Fruit fly (Drosophila melanogaster) whole organism, embryonic: ENCODE measurements around the gene Hmbs.

Experiments
- CG10959 ChIP-seq: fragments of 200-800 bp; sonication (Bioruptor generic); IDR thresholded peaks from 2 replicates; pipeline ENCODE4 v1.3.6; 2022; ENCODE audit warnings: missing biosample characterization, missing genetic modification characterization
- CG11504 ChIP-seq: fragments of 200-800 bp; sonication (Bioruptor generic); optimal IDR thresholded peaks from 3 replicates; lab custom pipeline; 2019; ENCODE audit warnings: missing biosample characterization, mild to moderate bottlenecking, missing genetic modification characterization, moderate library complexity
- CG11695 ChIP-seq: fragments of 200-800 bp; sonication (Bioruptor generic); IDR thresholded peaks from 3 replicates; pipeline ENCODE4 v1.3.6; 2022; ENCODE audit warnings: missing biosample characterization, missing genetic modification characterization
- CG12236 ChIP-seq: fragments of 200-800 bp; sonication (Bioruptor generic); optimal IDR thresholded peaks from 2 replicates; lab custom pipeline; 2016; ENCODE audit warnings: missing biosample characterization, missing genetic modification characterization
- CG16779 ChIP-seq: fragments of 200-800 bp; sonication (Bioruptor generic); IDR thresholded peaks from 2 replicates; pipeline ENCODE4 v1.3.6; 2022; ENCODE audit warnings: missing biosample characterization, missing genetic modification characterization
- CG16815 ChIP-seq: fragments of 200-800 bp; sonication (Bioruptor generic); optimal IDR thresholded peaks from 3 replicates; lab custom pipeline; 2017; ENCODE audit warnings: missing biosample characterization, mild to moderate bottlenecking, missing genetic modification characterization
- CG18262 ChIP-seq: fragments of 200-800 bp; optimal IDR thresholded peaks from 3 replicates; lab custom pipeline; 2019; ENCODE audit warnings: missing biosample characterization, mild to moderate bottlenecking, missing genetic modification characterization, moderate library complexity
- CG1832 ChIP-seq: fragments of 200-800 bp; sonication (Bioruptor generic); optimal IDR thresholded peaks from 2 replicates; lab custom pipeline; 2017; ENCODE audit warnings: missing biosample characterization, mild to moderate bottlenecking, missing genetic modification characterization, inconsistent platforms
- CG2202 ChIP-seq: fragments of 200-800 bp; sonication (Bioruptor generic); optimal IDR thresholded peaks from 2 replicates; lab custom pipeline; 2018; ENCODE audit warnings: missing biosample characterization, mild to moderate bottlenecking, missing genetic modification characterization
- CG30431 ChIP-seq: fragments of 200-800 bp; sonication (Bioruptor generic); optimal IDR thresholded peaks from 2 replicates; lab custom pipeline; 2017; ENCODE audit warnings: missing biosample characterization, missing genetic modification characterization
- CG32767 ChIP-seq: fragments of 200-800 bp; sonication (Bioruptor generic); IDR thresholded peaks from 2 replicates; pipeline ENCODE4 v1.3.6; 2022; ENCODE audit warnings: missing biosample characterization, missing genetic modification characterization
- CG32772 ChIP-seq: fragments of 200-800 bp; sonication (Bioruptor generic); IDR thresholded peaks from 2 replicates; pipeline ENCODE4 v1.3.6; 2022; ENCODE audit warnings: missing biosample characterization, missing genetic modification characterization
- CG3838 ChIP-seq: fragments of 200-800 bp; sonication (Bioruptor generic); optimal IDR thresholded peaks from 3 replicates; lab custom pipeline; 2016; ENCODE audit warnings: missing biosample characterization, missing genetic modification characterization
- CG4282 ChIP-seq: fragments of 200-800 bp; sonication (Bioruptor generic); optimal IDR thresholded peaks from 2 replicates; lab custom pipeline; 2016; ENCODE audit warnings: missing biosample characterization, missing genetic modification characterization
- CG43689 ChIP-seq: fragments of 200-800 bp; sonication (Bioruptor generic); IDR thresholded peaks from 2 replicates; pipeline ENCODE4 v1.3.6; 2022; ENCODE audit warnings: missing biosample characterization, missing genetic modification characterization
- CG6813 ChIP-seq: fragments of 200-800 bp; sonication (Bioruptor generic); optimal IDR thresholded peaks from 2 replicates; lab custom pipeline; 2017; ENCODE audit warnings: missing biosample characterization, missing genetic modification characterization, mild to moderate bottlenecking, moderate library complexity, missing genetic modification reagents
- CG8478 ChIP-seq: fragments of >200 bp; optimal IDR thresholded peaks from 2 replicates; lab custom pipeline; 2018
- CG8765 ChIP-seq: fragments of 200-800 bp; sonication (Bioruptor generic); IDR thresholded peaks from 2 replicates; pipeline ENCODE4 v1.3.6; 2022; ENCODE audit warnings: missing biosample characterization, missing genetic modification characterization
- GATAe ChIP-seq: fragments of 200-800 bp; sonication (Bioruptor generic); conservative IDR thresholded peaks from 2 replicates; pipeline ENCODE4 v1.3.6; 2022; ENCODE audit warnings: missing biosample characterization, missing genetic modification characterization
- Hand ChIP-seq: fragments of 200-800 bp; sonication (Bioruptor generic); optimal IDR thresholded peaks from 2 replicates; lab custom pipeline; 2017; ENCODE audit warnings: mild to moderate bottlenecking, missing biosample characterization, missing genetic modification reagents, missing genetic modification characterization
- Hey ChIP-seq: fragments of 200-800 bp; sonication (Bioruptor generic); optimal IDR thresholded peaks from 3 replicates; lab custom pipeline; 2018; ENCODE audit warnings: missing biosample characterization, mild to moderate bottlenecking, missing genetic modification characterization
- Hmx ChIP-seq: fragments of 200-800 bp; sonication (Bioruptor generic); optimal IDR thresholded peaks from 2 replicates; lab custom pipeline; 2016; ENCODE audit warnings: missing biosample characterization, missing genetic modification characterization
- Hr3 ChIP-seq: fragments of 200-800 bp; sonication (Bioruptor generic); optimal IDR thresholded peaks from 3 replicates; lab custom pipeline; 2016; ENCODE audit warnings: missing biosample characterization, missing genetic modification characterization
- Kr ChIP-seq: fragments of 200-800 bp; sonication (Bioruptor generic); optimal IDR thresholded peaks from 2 replicates; lab custom pipeline; 2017; ENCODE audit warnings: missing biosample characterization, mild to moderate bottlenecking, missing genetic modification characterization
- Med ChIP-seq: fragments of 200-800 bp; sonication (Bioruptor generic); peaks from one replicate; lab custom pipeline; 2016; ENCODE audit warnings: missing biosample characterization, missing genetic modification characterization, mild to moderate bottlenecking, inconsistent platforms, moderate library complexity
- Myb ChIP-seq: fragments of 200-800 bp; sonication (Bioruptor generic); optimal IDR thresholded peaks from 2 replicates; lab custom pipeline; 2016; ENCODE audit warnings: missing biosample characterization, missing genetic modification characterization
- Rx ChIP-seq: fragments of 200-800 bp; sonication (Bioruptor generic); IDR thresholded peaks from 2 replicates; pipeline ENCODE4 v1.3.6; 2022; ENCODE audit warnings: missing biosample characterization, missing genetic modification characterization
- Scr ChIP-seq: fragments of 200-800 bp; sonication (Bioruptor generic); IDR thresholded peaks from 2 replicates; pipeline ENCODE4 v1.3.6; 2022; ENCODE audit warnings: missing biosample characterization, missing genetic modification characterization; ENCODE audit not compliant: partially characterized antibody
- Sry-β ChIP-seq: fragments of 200-800 bp; sonication (Bioruptor generic); optimal IDR thresholded peaks from 2 replicates; lab custom pipeline; 2018; ENCODE audit warnings: missing biosample characterization, mild to moderate bottlenecking, missing genetic modification characterization, moderate library complexity
- Ssrp ChIP-seq: fragments of 200-800 bp; sonication (Bioruptor generic); optimal IDR thresholded peaks from 2 replicates; lab custom pipeline; 2018; ENCODE audit warnings: missing biosample characterization, mild to moderate bottlenecking, missing genetic modification characterization, moderate library complexity
- Trl ChIP-seq, 3 experiments: fragments of >200 bp in 2 of 3; fragments of 200-800 bp in 1 of 3; sonication (Bioruptor generic) in 1 of 3; optimal IDR thresholded peaks; 2 replicates in 1 of 3; 3 replicates in 2 of 3; lab custom pipeline; 2016 to 2017; ENCODE audit warnings: missing biosample characterization in 1 of 3, missing genetic modification characterization in 1 of 3
- Xrp1 ChIP-seq: fragments of 200-800 bp; sonication (Bioruptor generic); IDR thresholded peaks from 2 replicates; pipeline ENCODE4 v1.3.6; 2022; ENCODE audit warnings: missing biosample characterization, missing genetic modification characterization
- ara ChIP-seq: fragments of 200-800 bp; sonication (Bioruptor generic); IDR thresholded peaks from 2 replicates; pipeline ENCODE4 v1.3.6; 2022; ENCODE audit warnings: missing biosample characterization, missing genetic modification characterization
- cas ChIP-seq: fragments of 200-800 bp; sonication (Bioruptor generic); IDR thresholded peaks from 2 replicates; pipeline ENCODE4 v1.3.6; 2022; ENCODE audit warnings: missing biosample characterization, missing genetic modification characterization
- dan ChIP-seq: fragments of 200-800 bp; sonication (Bioruptor generic); IDR thresholded peaks from 2 replicates; pipeline ENCODE4 v1.3.6; 2022; ENCODE audit warnings: missing biosample characterization, missing genetic modification characterization
- danr ChIP-seq: fragments of 200-800 bp; sonication (Bioruptor generic); IDR thresholded peaks from 2 replicates; pipeline ENCODE4 v1.3.6; 2022; ENCODE audit warnings: missing biosample characterization, missing genetic modification characterization
- dysf ChIP-seq: fragments of 200-800 bp; sonication (Bioruptor generic); IDR thresholded peaks from 3 replicates; pipeline ENCODE4 v1.3.6; 2022; ENCODE audit warnings: missing biosample characterization, missing genetic modification characterization
- fru ChIP-seq: fragments of >200 bp; optimal IDR thresholded peaks from 2 replicates; lab custom pipeline; 2017
- grau ChIP-seq: fragments of 200-800 bp; optimal IDR thresholded peaks from 3 replicates; lab custom pipeline; 2019; ENCODE audit warnings: missing biosample characterization, mild to moderate bottlenecking, missing genetic modification characterization, moderate library complexity
- mirr ChIP-seq: fragments of 200-800 bp; sonication (Bioruptor generic); optimal IDR thresholded peaks from 3 replicates; lab custom pipeline; 2018; ENCODE audit warnings: missing biosample characterization, mild to moderate bottlenecking, missing genetic modification characterization
- oc ChIP-seq: fragments of 200-800 bp; sonication (Bioruptor generic); optimal IDR thresholded peaks from 2 replicates; lab custom pipeline; 2018; ENCODE audit warnings: missing biosample characterization, mild to moderate bottlenecking, missing genetic modification characterization, moderate library complexity
- psq ChIP-seq: fragments of 200-800 bp; sonication (Bioruptor generic); optimal IDR thresholded peaks from 2 replicates; lab custom pipeline; 2017; ENCODE audit warnings: missing biosample characterization, missing genetic modification characterization
- sens ChIP-seq: fragments of 200-800 bp; sonication (Bioruptor generic); peaks from one replicate; lab custom pipeline; 2016; ENCODE audit warnings: missing biosample characterization, missing genetic modification characterization
- shn ChIP-seq: fragments of 200-800 bp; sonication (Bioruptor generic); optimal IDR thresholded peaks from 3 replicates; lab custom pipeline; 2016; ENCODE audit warnings: missing biosample characterization, missing genetic modification characterization
- sim ChIP-seq: fragments of 200-800 bp; sonication (Bioruptor generic); IDR thresholded peaks from 2 replicates; pipeline ENCODE4 v1.3.6; 2022; ENCODE audit warnings: missing biosample characterization, missing genetic modification characterization
- slp2 ChIP-seq: fragments of 200-800 bp; sonication (Bioruptor generic); optimal IDR thresholded peaks from 2 replicates; lab custom pipeline; 2016; ENCODE audit warnings: missing biosample characterization, missing genetic modification characterization
- sr ChIP-seq: fragments of 200-800 bp; sonication (Bioruptor generic); IDR thresholded peaks from 3 replicates; pipeline ENCODE4 v1.3.6; 2022; ENCODE audit warnings: missing biosample characterization, missing genetic modification characterization
- sug ChIP-seq: fragments of 200-800 bp; optimal IDR thresholded peaks from 2 replicates; lab custom pipeline; 2019; ENCODE audit warnings: missing biosample characterization, mild to moderate bottlenecking, missing genetic modification characterization, moderate library complexity
- tll ChIP-seq, 2 experiments: fragments of 200-800 bp in 1 of 2; fragments of >200 bp in 1 of 2; sonication (Bioruptor generic) in 1 of 2; optimal IDR thresholded peaks; 2 replicates each; lab custom pipeline; 2017 to 2019; ENCODE audit warnings: missing biosample characterization in 2 of 2, missing genetic modification characterization in 2 of 2, mild to moderate bottlenecking in 1 of 2, moderate library complexity in 1 of 2
- ttk ChIP-seq: fragments of 200-800 bp; sonication (Bioruptor generic); IDR thresholded peaks from 2 replicates; pipeline ENCODE4 v2.1.2; 2022; ENCODE audit warnings: missing biosample characterization, missing genetic modification characterization

Hmbs gene

dm6 chr3L:1334571-1335427 is at the start of gene Hmbs, which contains the start of gene CG2211 (continued):
- TF ChIP-seq CG32767 (GFP tag; lab: Robert Waterston, UW) (peak; percentile 68; the same call in 1 of the 2 replicates), psq (GFP tag; lab: Kevin White, UChicago) (peak; percentile 73), GATAe (GFP tag; lab: Robert Waterston, UW) (no peak; the same call in 1 of the 2 replicates), CG11695 (GFP tag; lab: Robert Waterston, UW) (peak; percentile 76), Hey (peak; percentile 40), Hr3 (GFP tag; lab: Kevin White, UChicago) (peak; percentile 88), Xrp1 (GFP tag; lab: Robert Waterston, UW) (peak; percentile 89), ttk (GFP tag; lab: Robert Waterston, UW) (peak; percentile 77), CG32772 (peak; percentile 73), CG6813 (GFP tag; lab: Kevin White, UChicago) (peak; percentile 79), CG2202 (peak; percentile 65), sim (GFP tag; lab: Robert Waterston, UW) (no peak), CG11504 (no peak), CG16815 (GFP tag; lab: Kevin White, UChicago) (peak; percentile 71), Trl (optimal IDR thresholded peaks at IDR 0.05; lab: Kevin White, UChicago) (no peak), Trl (GFP tag; optimal IDR thresholded peaks at IDR 0.05; lab: Kevin White, UChicago) (peak; percentile 89), slp2 (GFP tag; lab: Kevin White, UChicago) (peak; percentile 86), CG30431 (GFP tag; lab: Kevin White, UChicago) (peak; percentile 61), CG8478 (lab: Kevin White, UChicago) (no peak), Med (GFP tag; lab: Kevin White, UChicago) (peak; percentile 98), Rx (GFP tag; lab: Robert Waterston, UW) (peak; percentile 75), grau (tag; lab: Kevin White, UChicago) (peak; percentile 86), danr (GFP tag; lab: Robert Waterston, UW) (peak; percentile 68), Scr (peak; percentile 55), CG12236 (GFP tag; lab: Kevin White, UChicago) (peak; percentile 77), oc (peak; percentile 58), Myb (GFP tag; lab: Kevin White, UChicago) (peak; percentile 78), Hmx (peak; percentile 72), CG8765 (peak; percentile 70), CG16779 (GFP tag; lab: Robert Waterston, UW) (peak; percentile 71), Ssrp (tag; lab: Kevin White, UChicago) (peak; percentile 77), dysf (GFP tag; lab: Robert Waterston, UW) (peak; percentile 89), cas (0 out of 2 replicates have a peak, but pooled peaks have one; percentile 57), Sry-β (GFP tag; lab: Kevin White, UChicago) (no peak), fru (lab: Kevin White, UChicago) (no peak), sens (GFP tag; lab: Kevin White, UChicago) (peak; percentile 98), CG1832 (GFP tag; lab: Kevin White, UChicago) (no peak), CG10959 (peak; percentile 67), shn (GFP tag; lab: Kevin White, UChicago) (peak; percentile 87), CG18262 (tag; lab: Kevin White, UChicago) (peak; percentile 83), Kr (GFP tag; lab: Kevin White, UChicago) (no peak), dan (peak; percentile 36; the same call in 1 of the 2 replicates), mirr (GFP tag; lab: Kevin White, UChicago) (peak; percentile 80), CG4282 (GFP tag; lab: Kevin White, UChicago) (peak; percentile 74), tll (GFP tag; optimal IDR thresholded peaks at IDR 0.05; lab: Kevin White, UChicago) (peak in 1 of 2 experiments; percentile 55), ara (GFP tag; lab: Robert Waterston, UW) (peak; percentile 78), CG43689 (GFP tag; lab: Robert Waterston, UW) (no peak), sug (peak; percentile 89), Hand (GFP tag; lab: Kevin White, UChicago) (peak; percentile 23), sr (GFP tag; lab: Robert Waterston, UW) (peak; percentile 35; the same call in 1 of the 3 replicates), CG3838 (GFP tag; lab: Kevin White, UChicago) (peak; percentile 78)
